Fruit fly (Drosophila melanogaster) whole organism, embryonic: ENCODE results near the gene ghi.

ENCODE experiments used
- Antp ChIP-seq: fragments of 200-800 bp; sonication (Bioruptor generic); optimal IDR thresholded peaks from 3 replicates; lab custom pipeline; 2016; ENCODE audit warnings: missing biosample characterization, missing genetic modification characterization
- Awh ChIP-seq: fragments of 200-800 bp; sonication (Bioruptor generic); IDR thresholded peaks from 2 replicates; pipeline ENCODE4, ENCODE4 v1.3.6; 2022; ENCODE audit warnings: missing biosample characterization, missing genetic modification characterization
- CG10274 ChIP-seq: fragments of 200-800 bp; sonication (Bioruptor generic); optimal IDR thresholded peaks from 3 replicates; lab custom pipeline; 2017; ENCODE audit warnings: missing biosample characterization, mild to moderate bottlenecking, missing genetic modification characterization
- CG10366 ChIP-seq: fragments of 200-800 bp; sonication (Bioruptor generic); IDR thresholded peaks from 2 replicates; pipeline ENCODE4 v1.3.6; 2022; ENCODE audit warnings: missing biosample characterization, missing genetic modification characterization
- CG11085 ChIP-seq: fragments of 200-800 bp; sonication (Bioruptor generic); IDR thresholded peaks from 2 replicates; pipeline ENCODE4 v1.3.6; 2022; ENCODE audit warnings: missing biosample characterization, missing genetic modification characterization
- CG11696 ChIP-seq: fragments of 200-800 bp; sonication (Bioruptor generic); IDR thresholded peaks from 2 replicates; pipeline ENCODE4 v1.3.6; 2022; ENCODE audit warnings: missing biosample characterization, missing genetic modification characterization
- CG12299 ChIP-seq: fragments of 200-800 bp; sonication (Bioruptor generic); optimal IDR thresholded peaks from 2 replicates; lab custom pipeline; 2018; ENCODE audit warnings: missing biosample characterization, mild to moderate bottlenecking, missing genetic modification characterization
- CG1233 ChIP-seq: fragments of 200-800 bp; sonication (Bioruptor generic); optimal IDR thresholded peaks from 4 replicates; lab custom pipeline; 2018; ENCODE audit warnings: missing biosample characterization, mild to moderate bottlenecking, missing genetic modification characterization
- CG12942 ChIP-seq: fragments of 200-800 bp; sonication (Bioruptor generic); optimal IDR thresholded peaks from 3 replicates; lab custom pipeline; 2016; ENCODE audit warnings: missing biosample characterization, missing genetic modification characterization
- CG13775 ChIP-seq: fragments of 200-800 bp; sonication (Bioruptor generic); optimal IDR thresholded peaks from 3 replicates; lab custom pipeline; 2017; ENCODE audit warnings: missing biosample characterization, mild to moderate bottlenecking, missing genetic modification characterization
- CG14441 ChIP-seq: fragments of 200-800 bp; sonication (Bioruptor generic); IDR thresholded peaks from 2 replicates; pipeline ENCODE4 v1.3.6; 2022; ENCODE audit warnings: missing biosample characterization, missing genetic modification characterization
- CG15514 ChIP-seq: fragments of 200-800 bp; sonication (Bioruptor generic); optimal IDR thresholded peaks from 3 replicates; lab custom pipeline; 2017; ENCODE audit warnings: missing biosample characterization, missing genetic modification characterization, mild to moderate bottlenecking, moderate library complexity, missing genetic modification reagents
- CG16813 ChIP-seq: fragments of 200-800 bp; sonication (Bioruptor generic); IDR thresholded peaks from 3 replicates; pipeline ENCODE4 v1.3.6; 2022; ENCODE audit warnings: missing biosample characterization, missing genetic modification characterization; ENCODE audit not compliant: partially characterized antibody
- CG18599 ChIP-seq: fragments of 200-800 bp; sonication (Bioruptor generic); optimal IDR thresholded peaks from 3 replicates; lab custom pipeline; 2017; ENCODE audit warnings: missing biosample characterization, missing genetic modification characterization, mild to moderate bottlenecking, moderate library complexity, missing genetic modification reagents
- CG2199 ChIP-seq: fragments of 200-800 bp; sonication (Bioruptor generic); IDR thresholded peaks from 3 replicates; pipeline ENCODE4 v1.3.6; 2022; ENCODE audit warnings: missing biosample characterization, missing genetic modification characterization
- CG32532 ChIP-seq: fragments of 200-800 bp; sonication (Bioruptor generic); IDR thresholded peaks from 2 replicates; pipeline ENCODE4 v1.3.6; 2022; ENCODE audit warnings: missing biosample characterization, missing genetic modification characterization
- CG3407 ChIP-seq: fragments of 200-800 bp; sonication (Bioruptor generic); optimal IDR thresholded peaks from 2 replicates; lab custom pipeline; 2018; ENCODE audit warnings: missing biosample characterization, mild to moderate bottlenecking, missing genetic modification characterization
- CG34422 ChIP-seq: fragments of 200-800 bp; sonication (Bioruptor generic); IDR thresholded peaks from 3 replicates; pipeline ENCODE4 v1.3.6; 2022; ENCODE audit warnings: missing biosample characterization, missing genetic modification characterization
- CG4707 ChIP-seq: fragments of 200-800 bp; sonication (Bioruptor generic); optimal IDR thresholded peaks from 2 replicates; lab custom pipeline; 2018; ENCODE audit warnings: missing biosample characterization, mild to moderate bottlenecking, missing genetic modification characterization, moderate library complexity
- CG5953 ChIP-seq: fragments of 200-800 bp; sonication (Bioruptor generic); IDR thresholded peaks from 2 replicates; pipeline ENCODE4 v1.3.6; 2022; ENCODE audit warnings: missing biosample characterization, missing genetic modification characterization
- CG6791 ChIP-seq: fragments of 200-800 bp; sonication (Bioruptor generic); IDR thresholded peaks from 3 replicates; pipeline ENCODE4 v1.3.6; 2022; ENCODE audit warnings: missing biosample characterization, missing genetic modification characterization; ENCODE audit not compliant: partially characterized antibody
- CHES-1-like ChIP-seq: fragments of 200-800 bp; sonication (Bioruptor generic); optimal IDR thresholded peaks from 2 replicates; lab custom pipeline; 2016; ENCODE audit warnings: missing biosample characterization, missing genetic modification characterization
- Dbx ChIP-seq: fragments of 200-800 bp; sonication (Bioruptor generic); IDR thresholded peaks from 3 replicates; pipeline ENCODE4 v1.3.6; 2022; ENCODE audit warnings: missing biosample characterization, missing genetic modification characterization
- Dfd ChIP-seq, 2 experiments: fragments of >200 bp; optimal IDR thresholded peaks; 2 replicates each; lab custom pipeline; 2017; ENCODE audit warnings: missing biosample characterization in 2 of 2, missing genetic modification characterization in 2 of 2
- Drgx ChIP-seq: fragments of 200-800 bp; sonication (Bioruptor generic); IDR thresholded peaks from 2 replicates; pipeline ENCODE4 v1.3.6; 2022; ENCODE audit warnings: missing biosample characterization, missing genetic modification characterization
- E2f1 ChIP-seq: fragments of 200-800 bp; sonication (Bioruptor generic); IDR thresholded peaks from 2 replicates; pipeline ENCODE4 v1.3.6; 2022; ENCODE audit warnings: missing biosample characterization, missing genetic modification characterization
- Hr39 ChIP-seq: fragments of >200 bp; optimal IDR thresholded peaks from 2 replicates; lab custom pipeline; 2017
- MTF-1 ChIP-seq: fragments of 200-800 bp; sonication (Bioruptor generic); optimal IDR thresholded peaks from 2 replicates; lab custom pipeline; 2018; ENCODE audit warnings: missing biosample characterization, mild to moderate bottlenecking, missing genetic modification characterization, borderline replicate concordance
- Optix ChIP-seq: fragments of 200-800 bp; sonication (Bioruptor generic); IDR thresholded peaks from 3 replicates; pipeline ENCODE4 v1.3.6; 2022; ENCODE audit warnings: missing biosample characterization, missing genetic modification characterization
- Side ChIP-seq: fragments of 200-800 bp; sonication (Bioruptor generic); optimal IDR thresholded peaks from 2 replicates; lab custom pipeline; 2016; ENCODE audit warnings: missing biosample characterization, missing genetic modification characterization
- Sox102F ChIP-seq: fragments of 200-800 bp; sonication (Bioruptor generic); optimal IDR thresholded peaks from 2 replicates; lab custom pipeline; 2018; ENCODE audit warnings: missing biosample characterization, mild to moderate bottlenecking, missing genetic modification characterization, moderate library complexity
- Tbp ChIP-seq: fragments of >200 bp; optimal IDR thresholded peaks from 2 replicates; lab custom pipeline; 2018; ENCODE audit warnings: missing biosample characterization, missing genetic modification characterization
- Xrp1 ChIP-seq: fragments of 200-800 bp; sonication (Bioruptor generic); IDR thresholded peaks from 2 replicates; pipeline ENCODE4 v1.3.6; 2022; ENCODE audit warnings: missing biosample characterization, missing genetic modification characterization
- bcd ChIP-seq: fragments of 200-800 bp; sonication (Bioruptor generic); optimal IDR thresholded peaks from 2 replicates; lab custom pipeline; 2017; ENCODE audit warnings: missing biosample characterization, mild to moderate bottlenecking, missing genetic modification characterization
- chinmo ChIP-seq: fragments of 200-800 bp; sonication (Bioruptor generic); IDR thresholded peaks from 4 replicates; pipeline ENCODE4 v1.3.6; 2022; ENCODE audit warnings: missing biosample characterization, missing genetic modification characterization; ENCODE audit not compliant: partially characterized antibody
- chm ChIP-seq: fragments of 200-800 bp; sonication (Bioruptor generic); IDR thresholded peaks from 2 replicates; pipeline ENCODE4 v1.3.6; 2022; ENCODE audit warnings: missing biosample characterization, missing genetic modification characterization
- fu2 ChIP-seq: fragments of 200-800 bp; sonication (Bioruptor generic); optimal IDR thresholded peaks from 2 replicates; lab custom pipeline; 2016; ENCODE audit warnings: missing biosample characterization, missing genetic modification characterization
- grau ChIP-seq: fragments of 200-800 bp; optimal IDR thresholded peaks from 3 replicates; lab custom pipeline; 2019; ENCODE audit warnings: missing biosample characterization, mild to moderate bottlenecking, missing genetic modification characterization, moderate library complexity
- hkb ChIP-seq, 2 experiments: fragments of 200-800 bp in 1 of 2; fragments of >200 bp in 1 of 2; sonication (Bioruptor generic) in 1 of 2; IDR thresholded peaks in 1 of 2; optimal IDR thresholded peaks in 1 of 2; 2 replicates each; pipeline versions ENCODE4 v1.3.6 to Lab custom; 2017 to 2022; ENCODE audit warnings: missing biosample characterization in 1 of 2, missing genetic modification characterization in 1 of 2
- mirr ChIP-seq: fragments of 200-800 bp; sonication (Bioruptor generic); optimal IDR thresholded peaks from 3 replicates; lab custom pipeline; 2018; ENCODE audit warnings: missing biosample characterization, mild to moderate bottlenecking, missing genetic modification characterization
- pnt ChIP-seq: fragments of 200-800 bp; sonication (Bioruptor generic); optimal IDR thresholded peaks from 3 replicates; lab custom pipeline; 2016; ENCODE audit warnings: missing biosample characterization, missing genetic modification characterization
- pzg ChIP-seq: fragments of 200-800 bp; sonication (Bioruptor generic); optimal IDR thresholded peaks from 3 replicates; lab custom pipeline; 2018; ENCODE audit warnings: missing biosample characterization, mild to moderate bottlenecking, missing genetic modification characterization, moderate library complexity
- ranshi ChIP-seq: fragments of 200-800 bp; sonication (Bioruptor generic); IDR thresholded peaks from 2 replicates; pipeline ENCODE4 v1.3.6; 2022; ENCODE audit warnings: missing biosample characterization, missing genetic modification characterization
- sens-2 ChIP-seq: fragments of 200-800 bp; sonication (Bioruptor generic); IDR thresholded peaks from 2 replicates; pipeline ENCODE4 v1.3.6; 2022; ENCODE audit warnings: missing biosample characterization, missing genetic modification characterization
- slbo ChIP-seq: fragments of 200-800 bp; sonication (Bioruptor generic); IDR thresholded peaks from 2 replicates; pipeline ENCODE4 v1.3.6; 2022; ENCODE audit warnings: missing biosample characterization, missing genetic modification characterization
- sna ChIP-seq: fragments of 200-800 bp; sonication (Bioruptor generic); IDR thresholded peaks from 2 replicates; pipeline ENCODE4 v1.3.6; 2022; ENCODE audit warnings: missing biosample characterization, missing genetic modification characterization; ENCODE audit not compliant: partially characterized antibody
- ttk ChIP-seq: fragments of 200-800 bp; sonication (Bioruptor generic); IDR thresholded peaks from 2 replicates; pipeline ENCODE4 v2.1.2; 2022; ENCODE audit warnings: missing biosample characterization, missing genetic modification characterization
- unpg ChIP-seq: fragments of 200-800 bp; sonication (Bioruptor generic); optimal IDR thresholded peaks from 3 replicates; lab custom pipeline; 2018; ENCODE audit warnings: missing biosample characterization, mild to moderate bottlenecking, missing genetic modification characterization, moderate library complexity
- z ChIP-seq: fragments of 200-800 bp; sonication (Bioruptor generic); IDR thresholded peaks from 3 replicates; pipeline ENCODE4 v1.3.6; 2022; ENCODE audit warnings: missing biosample characterization, missing genetic modification characterization
- zen ChIP-seq: fragments of 200-800 bp; sonication (Bioruptor generic); optimal IDR thresholded peaks from 3 replicates; lab custom pipeline; 2018; ENCODE audit warnings: missing biosample characterization, mild to moderate bottlenecking, missing genetic modification characterization, moderate library complexity
- zfh1 ChIP-seq: fragments of 200-800 bp; sonication (Bioruptor generic); IDR thresholded peaks from 3 replicates; pipeline ENCODE4 v1.3.6; 2022; ENCODE audit warnings: missing biosample characterization, missing genetic modification characterization

ghi gene

DNA sequence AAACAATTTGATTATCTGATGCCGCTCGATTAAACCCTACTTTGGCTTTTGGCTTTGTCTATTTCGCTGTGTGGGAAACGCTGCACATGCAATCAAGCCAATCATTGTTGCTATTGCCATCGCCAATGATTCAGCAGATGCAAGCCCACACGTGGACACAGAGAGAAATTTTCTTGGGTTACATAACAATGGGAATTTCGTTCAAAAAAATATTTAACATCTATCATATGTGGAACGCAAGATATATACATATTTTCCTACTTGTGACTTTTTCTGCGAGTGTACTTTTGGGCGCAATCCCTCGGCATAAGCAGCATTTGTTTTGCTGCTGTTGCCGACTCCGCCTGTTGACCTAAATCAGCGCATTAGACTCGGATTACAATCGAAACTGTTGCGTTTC, 32.3 kb upstream of the ghi start (continued):
- 0 out of 2 replicates have a peak, but pooled peaks have one; percentile 50 for TF ChIP-seq CG5953 (GFP tag; lab: Robert Waterston, UW)
- TF ChIP-seq CG13775 (GFP tag; lab: Kevin White, UChicago) = no peak
- TF ChIP-seq CG3407 (GFP tag; lab: Kevin White, UChicago) = no peak
- TF ChIP-seq Dfd (GFP tag; optimal IDR thresholded peaks at IDR 0.05; lab: Kevin White, UChicago) = no peak
- 0 out of 2 replicates have a peak, but pooled peaks have one; percentile 16 for TF ChIP-seq chm (GFP tag; lab: Robert Waterston, UW)
- 0 out of 2 replicates have a peak, but pooled peaks have one; percentile 16 for TF ChIP-seq ranshi (GFP tag; lab: Robert Waterston, UW)
- TF ChIP-seq hkb (optimal IDR thresholded peaks at IDR 0.05; lab: Kevin White, UChicago) = no peak
- TF ChIP-seq hkb (GFP tag; IDR thresholded peaks at IDR 0.05; lab: Robert Waterston, UW) = 0 out of 2 replicates have a peak, but pooled peaks have one; percentile 21
- no peak for TF ChIP-seq CHES-1-like (GFP tag; lab: Kevin White, UChicago)
- TF ChIP-seq z = no peak
- no peak for TF ChIP-seq Hr39 (lab: Kevin White, UChicago)
- no peak for TF ChIP-seq CG18599 (GFP tag; lab: Kevin White, UChicago)
- TF ChIP-seq CG11085 = no peak
- TF ChIP-seq Tbp (GFP tag; lab: Kevin White, UChicago) = no peak
- peak; percentile 54 for TF ChIP-seq CG10366 (GFP tag; lab: Robert Waterston, UW)
- TF ChIP-seq Awh (GFP tag; lab: Robert Waterston, UW) = peak; percentile 56; the same call in 1 of the 2 replicates
- no peak for TF ChIP-seq fu2
- no peak for TF ChIP-seq unpg (GFP tag; lab: Kevin White, UChicago)
- no peak for TF ChIP-seq chinmo
- TF ChIP-seq Dbx = no peak
- TF ChIP-seq CG2199 (GFP tag; lab: Robert Waterston, UW) = 0 out of 3 replicates have a peak, but pooled peaks have one; percentile 33
- peak; percentile 40 for TF ChIP-seq CG14441 (GFP tag; lab: Robert Waterston, UW)
- no peak for TF ChIP-seq CG6791 (GFP tag; lab: Robert Waterston, UW)
- no peak for TF ChIP-seq mirr (GFP tag; lab: Kevin White, UChicago)
- no peak for TF ChIP-seq bcd (GFP tag; lab: Kevin White, UChicago)
- TF ChIP-seq CG16813 (GFP tag; lab: Robert Waterston, UW) = no peak
- no peak for TF ChIP-seq CG15514 (GFP tag; lab: Kevin White, UChicago)
- TF ChIP-seq CG32532 (GFP tag; lab: Robert Waterston, UW) = 0 out of 2 replicates have a peak, but pooled peaks have one; percentile 9
- peak; percentile 14; the same call in 1 of the 2 replicates for TF ChIP-seq Xrp1 (GFP tag; lab: Robert Waterston, UW)
- TF ChIP-seq Side (GFP tag; lab: Kevin White, UChicago) = no peak
- 0 out of 3 replicates have a peak, but pooled peaks have one; percentile 33 for TF ChIP-seq Optix (GFP tag; lab: Robert Waterston, UW)
- no peak for TF ChIP-seq zen (tag; lab: Kevin White, UChicago)
- TF ChIP-seq CG1233 = no peak
- 0 out of 3 replicates have a peak, but pooled peaks have one; percentile 26 for TF ChIP-seq CG34422 (GFP tag; lab: Robert Waterston, UW)
- TF ChIP-seq pnt (GFP tag; lab: Kevin White, UChicago) = no peak
- TF ChIP-seq E2f1 (GFP tag; lab: Robert Waterston, UW) = no peak
- TF ChIP-seq Drgx (GFP tag; lab: Robert Waterston, UW) = peak; percentile 83
- no peak for TF ChIP-seq CG12299 (tag; lab: Kevin White, UChicago)
- TF ChIP-seq pzg = no peak
- TF ChIP-seq sens-2 (GFP tag; lab: Robert Waterston, UW) = 0 out of 2 replicates have a peak, but pooled peaks have one; percentile 4
- TF ChIP-seq Sox102F (GFP tag; lab: Kevin White, UChicago) = peak; percentile 25
- TF ChIP-seq CG4707 (GFP tag; lab: Kevin White, UChicago) = no peak
- no peak for TF ChIP-seq sna
- TF ChIP-seq MTF-1 (GFP tag; lab: Kevin White, UChicago) = no peak
- 0 out of 2 replicates have a peak, but pooled peaks have one; percentile 5 for TF ChIP-seq ttk
- TF ChIP-seq grau = no peak
- TF ChIP-seq Antp (GFP tag; lab: Kevin White, UChicago) = no peak
- TF ChIP-seq slbo (GFP tag; lab: Robert Waterston, UW) = no peak
- no peak for TF ChIP-seq CG10274 (GFP tag; lab: Kevin White, UChicago)
- no peak for TF ChIP-seq CG11696 (GFP tag; lab: Robert Waterston, UW)
- no peak for TF ChIP-seq CG12942
- 0 out of 3 replicates have a peak, but pooled peaks have one; percentile 24 for TF ChIP-seq zfh1 (GFP tag; lab: Robert Waterston, UW)
